Fruit fly (Drosophila melanogaster) whole organism: ENCODE results near the gene spn-D.

Experiments
- CG8478 ChIP-seq: fragments of >200 bp; optimal IDR thresholded peaks from 2 replicates; lab custom pipeline; 2018; ENCODE audit warnings: inconsistent platforms
- Dll ChIP-seq: fragments of >200 bp; optimal IDR thresholded peaks from 2 replicates; lab custom pipeline; 2017
- pan ChIP-seq: fragments of >200 bp; optimal IDR thresholded peaks from 2 replicates; lab custom pipeline; 2017
- psq ChIP-seq: fragments of >200 bp; optimal IDR thresholded peaks from 2 replicates; lab custom pipeline; 2017
- usp ChIP-seq: fragments of >200 bp; optimal IDR thresholded peaks from 2 replicates; lab custom pipeline; 2017; ENCODE audit warnings: missing biosample characterization, missing genetic modification characterization, mixed read lengths

dm6 chr3R:27159870-27160269, 5.6 kb upstream of the spn-D start:
- no peak for TF ChIP-seq CG8478 (lab: Kevin White, UChicago)
- TF ChIP-seq Dll (lab: Kevin White, UChicago): no peak
- TF ChIP-seq pan (lab: Kevin White, UChicago): no peak
- no peak for TF ChIP-seq usp (GFP tag; lab: Kevin White, UChicago)
- no peak for TF ChIP-seq psq (lab: Kevin White, UChicago)
